Worm (Caenorhabditis elegans): ENCODE measurements around the gene T16G12.6.

Gene T16G12.6

DNA sequence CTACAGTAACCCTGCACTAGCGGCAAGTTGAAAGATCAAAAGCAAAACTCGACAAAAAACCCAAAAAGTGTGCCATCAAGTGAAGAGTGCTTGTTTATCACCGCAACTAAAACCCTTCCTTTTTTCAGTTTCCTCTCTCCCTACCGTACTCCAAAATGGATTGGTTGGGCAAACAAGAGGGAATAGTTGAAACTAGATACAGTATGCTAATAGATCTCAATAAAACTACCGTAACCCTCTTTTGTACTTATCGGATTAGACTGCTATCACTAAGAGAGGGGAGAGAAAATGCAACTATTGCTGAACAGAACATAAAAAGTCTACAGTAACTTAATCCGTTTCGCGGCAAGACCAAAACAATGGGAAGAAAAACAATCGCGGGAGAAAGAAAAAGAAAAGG, 26.0 kb downstream of the T16G12.6 start:
- no peak for TF ChIP-seq him-1 (tag; optimal IDR thresholded peaks at IDR 0.05)
- TF ChIP-seq W03F9.2 (tag; optimal IDR thresholded peaks at IDR 0.05): no peak
- TF ChIP-seq dao-5 (tag; optimal IDR thresholded peaks at IDR 0.05): no peak

DNA sequence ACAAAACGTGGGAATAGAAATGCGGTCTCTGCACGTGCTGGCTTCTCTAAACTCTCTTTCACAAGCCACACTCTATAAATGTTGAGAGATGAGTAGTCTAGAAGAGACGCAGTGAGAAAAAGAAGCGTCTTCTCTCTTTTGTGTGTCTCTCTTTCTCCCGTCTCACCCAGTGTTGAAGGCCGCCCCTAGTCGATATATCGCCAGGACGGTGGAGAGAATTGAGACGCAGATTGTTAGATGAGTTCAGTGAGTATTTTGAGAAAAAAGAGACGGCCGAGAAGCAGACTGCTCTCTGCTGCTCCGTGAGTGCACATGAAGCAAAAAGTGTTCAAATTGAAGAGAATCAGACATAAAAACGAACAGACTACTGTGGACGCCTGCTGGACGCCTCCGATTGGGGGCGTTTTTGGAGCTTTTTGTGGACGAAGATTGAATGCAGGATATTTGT, 27.2 kb downstream of the T16G12.6 start:
- peak; percentile 66 for TF ChIP-seq W03F9.2 (tag; optimal IDR thresholded peaks at IDR 0.05)
- no peak for TF ChIP-seq dao-5 (tag; optimal IDR thresholded peaks at IDR 0.05)
- peak; percentile 39 for TF ChIP-seq him-1 (tag; optimal IDR thresholded peaks at IDR 0.05)

DNA sequence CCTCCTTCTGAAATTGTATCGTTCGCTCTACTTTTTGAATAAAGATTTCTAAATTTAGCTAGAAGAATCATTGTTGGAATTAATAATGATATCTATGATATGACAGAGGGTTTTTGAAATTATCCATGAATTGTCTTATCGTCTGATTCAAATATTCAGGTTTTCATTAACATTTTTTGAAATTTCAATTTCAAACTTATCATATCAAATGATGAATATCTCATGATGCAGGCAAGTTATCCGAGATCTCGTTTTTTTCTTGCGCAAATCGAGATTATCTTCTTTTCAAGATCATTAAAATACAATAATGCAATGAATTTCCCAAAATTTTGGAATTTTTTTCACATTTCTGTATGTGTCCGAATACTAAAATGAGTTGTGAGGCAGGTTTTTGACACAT, 28.6 kb downstream of the T16G12.6 start, which contains the start of gene spop-1:
spop-1 (minus strand) TSS at position 101 of the 400 bp plus-strand sequence.
- TF ChIP-seq W03F9.2 (tag; optimal IDR thresholded peaks at IDR 0.05): no peak

DNA sequence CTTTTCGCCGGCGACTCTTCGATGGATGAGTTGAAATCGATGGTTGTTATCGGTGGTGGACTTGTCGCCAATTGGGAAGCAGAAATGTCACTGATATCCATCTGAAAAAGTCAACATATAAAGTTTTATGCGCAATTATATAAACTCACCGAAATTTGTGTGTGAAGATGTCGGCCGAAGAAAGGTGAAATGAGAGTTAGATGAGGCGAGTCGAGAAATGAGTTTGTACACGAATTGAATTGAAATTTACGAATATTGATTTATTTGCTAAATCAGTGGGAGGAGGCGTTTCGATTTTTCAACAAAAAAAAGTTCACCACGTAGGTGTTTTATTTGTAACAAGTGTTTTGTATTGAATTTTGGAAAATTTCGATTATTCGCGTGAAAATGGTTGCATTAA, 32.0 kb downstream of the T16G12.6 start, which contains the start of gene kel-10:
kel-10 (minus strand) TSS at position 101 of the 400 bp plus-strand sequence.
- TF ChIP-seq W03F9.2 (tag; optimal IDR thresholded peaks at IDR 0.05) (no peak), him-1 (tag; optimal IDR thresholded peaks at IDR 0.05) (no peak), dao-5 (tag; optimal IDR thresholded peaks at IDR 0.05) (no peak)

DNA sequence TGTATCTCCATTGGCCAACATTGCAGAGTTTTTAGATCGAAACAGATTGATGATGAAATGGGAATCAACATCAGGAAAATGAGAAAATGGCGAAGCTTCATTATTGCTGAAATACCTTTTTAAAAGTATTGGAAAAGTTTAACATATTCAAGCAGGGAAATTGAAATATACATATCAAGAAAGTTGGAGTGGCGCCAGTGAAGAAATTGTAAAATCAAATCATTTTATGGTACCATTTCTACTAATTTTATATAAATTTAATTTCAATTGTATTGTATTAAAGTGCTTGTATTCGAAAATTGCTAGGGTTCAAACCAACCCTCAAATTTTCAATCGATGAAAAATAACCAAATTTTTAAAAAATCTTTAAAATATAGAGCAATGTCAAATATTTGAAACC, 37.0 kb downstream of the T16G12.6 start, which contains the start of gene srt-55:
srt-55 (minus strand) TSS at position 101 of the 400 bp plus-strand sequence.
- TF ChIP-seq him-1 (tag; optimal IDR thresholded peaks at IDR 0.05) (no peak), dao-5 (tag; optimal IDR thresholded peaks at IDR 0.05) (no peak), W03F9.2 (tag; optimal IDR thresholded peaks at IDR 0.05) (no peak)

DNA sequence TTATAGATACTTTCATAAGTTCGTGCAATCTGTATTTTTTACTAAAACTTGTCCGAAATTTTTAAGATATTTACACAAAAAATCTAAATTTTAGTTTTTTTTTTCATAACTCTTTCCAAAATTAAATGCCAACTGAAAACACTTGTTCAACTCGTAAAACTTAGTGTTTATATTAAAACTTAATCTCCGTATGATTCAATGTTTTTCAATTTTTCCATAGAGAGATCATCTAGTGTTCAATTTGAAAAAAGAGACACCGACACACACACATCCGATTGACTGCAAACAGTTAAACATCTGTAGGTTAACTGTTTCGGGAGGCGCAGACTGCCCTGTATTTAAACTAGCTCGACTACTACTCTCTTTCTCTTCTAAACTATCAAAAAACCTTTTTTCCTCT, 39.6 kb downstream of the T16G12.6 start, which contains the start of gene T16H12.9:
T16H12.9 (plus strand) TSS at position 301 of the 400 bp plus-strand sequence.
- no peak for TF ChIP-seq W03F9.2 (tag; optimal IDR thresholded peaks at IDR 0.05)
- no peak for TF ChIP-seq dao-5 (tag; optimal IDR thresholded peaks at IDR 0.05)
- TF ChIP-seq him-1 (tag; optimal IDR thresholded peaks at IDR 0.05): no peak

DNA sequence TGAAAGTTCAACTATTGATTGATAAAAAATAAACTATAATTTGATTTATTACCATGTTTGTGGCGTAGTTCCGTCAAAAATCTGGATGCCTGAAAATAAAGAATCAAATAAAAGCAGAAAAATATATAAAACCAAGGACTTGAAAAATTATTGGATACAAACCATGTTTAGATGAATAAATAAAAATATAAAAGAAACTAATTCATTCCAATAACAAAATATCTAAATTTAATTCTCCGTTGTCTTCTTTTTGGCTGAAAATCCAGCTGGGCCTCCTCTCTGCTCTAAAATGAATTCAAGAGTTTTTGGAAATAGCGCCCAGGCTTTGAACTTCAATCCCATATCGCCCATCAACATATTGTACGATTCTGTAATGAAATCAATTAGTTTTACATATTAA, 43.6 kb downstream of the T16G12.6 start, which contains the start of gene vps-29:
vps-29 (minus strand) TSS at position 101 of the 400 bp plus-strand sequence.
- TF ChIP-seq dao-5 (tag; optimal IDR thresholded peaks at IDR 0.05) (no peak), W03F9.2 (tag; optimal IDR thresholded peaks at IDR 0.05) (no peak), him-1 (tag; optimal IDR thresholded peaks at IDR 0.05) (no peak)

DNA sequence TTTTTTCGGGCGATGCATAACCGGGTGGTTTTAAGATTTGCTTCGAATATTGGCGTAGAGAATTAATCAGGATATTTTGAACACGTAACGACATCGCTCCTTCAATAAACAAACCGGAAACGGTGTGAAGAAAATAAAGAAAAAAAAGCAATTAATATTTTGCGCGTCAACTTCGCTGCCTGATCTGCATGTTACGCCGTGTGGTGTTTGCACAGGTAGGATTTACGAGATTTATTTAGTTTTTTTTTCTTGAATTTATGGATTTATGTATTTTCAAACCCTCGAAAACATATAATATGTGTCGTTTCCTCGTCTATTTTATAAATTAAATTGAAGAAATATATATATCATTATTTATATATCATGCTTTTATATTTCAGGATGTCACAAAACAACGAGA, 45.3 kb downstream of the T16G12.6 start, which contains the start of the genes ZK1128.1 and mett-10:
ZK1128.1 (minus strand) TSS at position 99 of the 400 bp plus-strand sequence.
mett-10 (plus strand) TSS at position 375 of the 400 bp plus-strand sequence.
- TF ChIP-seq W03F9.2 (tag; optimal IDR thresholded peaks at IDR 0.05) (no peak), him-1 (tag; optimal IDR thresholded peaks at IDR 0.05) (no peak), dao-5 (tag; optimal IDR thresholded peaks at IDR 0.05) (no peak)

DNA sequence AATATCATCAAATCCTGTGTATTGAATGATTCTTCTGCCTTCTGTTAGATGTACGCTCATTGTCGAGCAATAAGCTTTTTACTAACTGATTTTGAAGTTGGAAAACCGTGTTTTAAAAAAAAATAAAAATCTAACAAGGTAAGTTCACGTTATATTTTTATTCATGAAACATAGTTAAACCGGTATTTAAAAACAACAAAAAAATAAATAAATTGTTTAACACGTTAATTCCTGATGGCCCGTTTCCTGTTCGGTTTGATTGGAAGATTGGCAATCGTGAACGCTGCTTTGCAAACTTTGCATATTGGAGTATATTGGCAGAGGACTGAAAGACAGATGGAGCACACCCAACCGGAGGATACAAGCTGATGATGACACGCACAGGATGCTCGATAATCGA, 49.4 kb downstream of the T16G12.6 start, which contains the start of gene ZK1128.3:
ZK1128.3 (minus strand) TSS at position 101 of the 400 bp plus-strand sequence.
- TF ChIP-seq him-1 (tag; optimal IDR thresholded peaks at IDR 0.05) (no peak), W03F9.2 (tag; optimal IDR thresholded peaks at IDR 0.05) (no peak), dao-5 (tag; optimal IDR thresholded peaks at IDR 0.05) (no peak)

DNA sequence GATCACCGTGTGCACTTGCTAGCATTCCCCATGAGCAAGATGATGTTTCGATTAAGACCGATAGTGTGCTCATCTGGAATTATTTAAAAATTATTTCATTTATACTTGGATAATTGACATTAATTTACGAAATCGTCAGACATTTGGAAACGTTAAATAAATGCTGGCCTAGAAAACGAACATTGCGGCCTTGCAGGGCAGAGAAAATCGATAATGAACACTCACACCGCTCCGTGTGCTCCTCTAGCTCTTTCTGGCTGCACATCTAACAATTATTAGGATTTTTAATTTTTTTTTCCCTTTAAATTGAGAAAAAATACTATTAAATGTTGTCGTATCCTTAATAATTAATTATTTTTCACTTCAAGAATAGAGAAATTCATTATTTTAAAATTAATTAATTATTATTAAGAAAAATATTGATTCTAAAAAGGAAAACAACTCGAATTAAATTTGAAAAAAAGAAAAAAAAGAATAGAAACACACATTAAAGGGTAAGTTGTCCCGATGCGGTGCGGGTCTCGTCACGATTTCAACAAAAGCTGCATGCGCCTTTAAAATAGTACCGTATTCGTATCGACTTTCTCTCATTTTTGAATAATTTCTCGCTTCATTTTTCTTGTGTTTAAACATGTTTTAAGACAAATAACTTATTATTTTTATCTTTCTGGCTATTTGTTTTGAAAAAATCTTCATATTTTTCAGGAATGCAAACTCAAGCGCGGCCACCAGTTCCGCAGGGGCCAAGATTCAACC, 50.9 kb downstream of the T16G12.6 start, which contains the start of the genes gtf-2H3 and ham-3:
gtf-2H3 (minus strand) TSS at position 73 of the 756 bp plus-strand sequence.
ham-3 (plus strand) TSS at position 706 of the 756 bp plus-strand sequence.
- TF ChIP-seq dao-5 (tag; optimal IDR thresholded peaks at IDR 0.05) (no peak), W03F9.2 (tag; optimal IDR thresholded peaks at IDR 0.05) (peak; percentile 24)

DNA sequence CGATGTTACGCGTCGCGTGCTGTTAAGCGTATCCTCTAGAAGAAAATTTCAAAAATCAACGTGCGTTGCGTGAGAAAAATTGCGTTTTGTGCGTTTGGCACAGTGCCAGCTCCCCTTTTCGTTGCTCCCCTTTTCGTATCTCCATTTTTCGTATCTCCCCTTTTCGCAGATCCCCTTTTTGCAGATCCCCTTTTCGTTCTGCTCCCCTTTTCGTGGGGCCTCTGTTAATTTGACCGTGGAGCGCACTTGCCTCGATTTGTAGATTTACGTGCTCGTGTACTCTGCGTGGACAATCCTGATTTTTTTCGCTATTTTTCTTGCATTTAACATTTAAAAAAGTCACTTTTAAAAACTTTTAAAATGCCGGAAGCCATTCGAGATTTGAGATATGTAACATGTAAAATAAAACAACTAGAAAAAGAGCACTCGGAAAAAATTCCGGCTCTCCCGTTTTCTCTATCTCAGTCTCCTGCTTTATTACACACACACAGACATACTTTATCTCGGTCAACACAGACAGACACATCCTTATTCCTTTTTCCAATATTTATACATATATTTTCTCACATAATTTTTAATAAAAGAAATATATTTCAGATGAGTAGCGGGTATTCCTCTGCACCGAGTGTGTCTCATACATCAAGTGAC, 54.3 kb downstream of the T16G12.6 start, which contains the start of gene ttll-4:
ttll-4 (plus strand) TSS at position 598 of the 648 bp plus-strand sequence.
- peak; percentile 38 for TF ChIP-seq him-1 (tag; optimal IDR thresholded peaks at IDR 0.05)
- TF ChIP-seq dao-5 (tag; optimal IDR thresholded peaks at IDR 0.05): no peak
- TF ChIP-seq W03F9.2 (tag; optimal IDR thresholded peaks at IDR 0.05): no peak

Measured in whole organism, L4/young adult.